Worm (Caenorhabditis elegans): Measurements from ENCODE around the gene Y38H6C.23.
A peak's percentile ranks its signal among the peaks of the same experiment; 100 is the strongest.

Y38H6C.23 gene

ce11 chrV:20552971-20553370 lies 3.2 kb downstream of the Y38H6C.23 start, which contains the start of gene vmo-1:
vmo-1 (minus strand) TSS chrV:20553071.
- TF ChIP-seq sox-4 (tag; optimal IDR thresholded peaks at IDR 0.05): no peak
- TF ChIP-seq dpl-1 (GFP tag; optimal IDR thresholded peaks at IDR 0.05): no peak
- TF ChIP-seq snpc-4 (tag; optimal IDR thresholded peaks at IDR 0.05): no peak
- no peak for TF ChIP-seq sptf-1 (tag; optimal IDR thresholded peaks at IDR 0.05)
- no peak for TF ChIP-seq fkh-4 (tag; optimal IDR thresholded peaks at IDR 0.05; ENCODE audit: borderline replicate concordance)
- TF ChIP-seq unc-130 (tag; optimal IDR thresholded peaks at IDR 0.05): no peak

- TF ChIP-seq snpc-4 (tag; optimal IDR thresholded peaks at IDR 0.05): no peak
- no peak for TF ChIP-seq nhr-28 (tag; optimal IDR thresholded peaks at IDR 0.05)
- TF ChIP-seq lin-39 (tag; optimal IDR thresholded peaks at IDR 0.05): no peak
- TF ChIP-seq hlh-4 (tag; optimal IDR thresholded peaks at IDR 0.05): no peak
- TF ChIP-seq rnt-1 (tag; optimal IDR thresholded peaks at IDR 0.05): no peak
Observed at ce11 chrV:20551096-20551495, 5.1 kb downstream of the Y38H6C.23 start, which contains the start of gene Y38H6C.20. Y38H6C.20 (minus strand) TSS chrV:20551196.

ce11 chrV:20547048-20547447 lies 9.1 kb downstream of the Y38H6C.23 start, which contains the start of gene Y38H6C.18:
Y38H6C.18 (minus strand) TSS chrV:20547148.
- TF ChIP-seq elt-3 (tag; optimal IDR thresholded peaks at IDR 0.05) (no peak), unc-86 (tag; optimal IDR thresholded peaks at IDR 0.05) (no peak), mdl-1 (tag; optimal IDR thresholded peaks at IDR 0.05) (no peak), nhr-77 (tag; optimal IDR thresholded peaks at IDR 0.05) (no peak), vab-15 (tag; optimal IDR thresholded peaks at IDR 0.05) (no peak), egl-13 (tag; optimal IDR thresholded peaks at IDR 0.05) (no peak), ztf-11 (tag; optimal IDR thresholded peaks at IDR 0.05) (no peak), ceh-8 (GFP tag; optimal IDR thresholded peaks at IDR 0.05) (no peak), fkh-10 (GFP tag; optimal IDR thresholded peaks at IDR 0.05) (no peak), grh-1 (GFP tag; IDR thresholded peaks at IDR 0.05) (no peak), F16B12.6 (tag; optimal IDR thresholded peaks at IDR 0.05) (no peak), hpl-2 (GFP tag; optimal IDR thresholded peaks at IDR 0.05) (no peak)

- TF ChIP-seq elt-2 (tag; optimal IDR thresholded peaks at IDR 0.05): peak; percentile 37
- no peak for TF ChIP-seq lin-15B (tag; optimal IDR thresholded peaks at IDR 0.05)
Observed at ce11 chrV:20545742-20546141, 10.4 kb downstream of the Y38H6C.23 start.

ce11 chrV:20544610-20545009 lies 11.6 kb downstream of the Y38H6C.23 start:
- TF ChIP-seq unc-130 (tag; optimal IDR thresholded peaks at IDR 0.05) (no peak), nhr-71 (tag; optimal IDR thresholded peaks at IDR 0.05) (peak; percentile 27), unc-86 (tag; optimal IDR thresholded peaks at IDR 0.05) (peak; percentile 19), lin-35 (GFP tag; optimal IDR thresholded peaks at IDR 0.05) (peak in 1 of 2 experiments; percentile 28), elt-2 (tag; optimal IDR thresholded peaks at IDR 0.05) (peak; percentile 53), nhr-20 (tag; optimal IDR thresholded peaks at IDR 0.05) (peak; percentile 6), pqm-1 (tag; optimal IDR thresholded peaks at IDR 0.05) (no peak), skn-1 (tag; optimal IDR thresholded peaks at IDR 0.05) (peak; percentile 22)

- no peak for TF ChIP-seq skn-1 (tag; optimal IDR thresholded peaks at IDR 0.05)
- no peak for TF ChIP-seq lin-14 (GFP tag; optimal IDR thresholded peaks at IDR 0.05)
- TF ChIP-seq lin-13 (GFP tag; optimal IDR thresholded peaks at IDR 0.05): no peak
- no peak for TF ChIP-seq nhr-84 (tag; optimal IDR thresholded peaks at IDR 0.05)
- no peak for TF ChIP-seq nhr-28 (tag; optimal IDR thresholded peaks at IDR 0.05)
- no peak for TF ChIP-seq pax-3 (tag; optimal IDR thresholded peaks at IDR 0.05)
- TF ChIP-seq ceh-8 (GFP tag; optimal IDR thresholded peaks at IDR 0.05): no peak
Observed at ce11 chrV:20544092-20544491, 12.1 kb downstream of the Y38H6C.23 start, which contains the start of gene slc-36.3. slc-36.3 (minus strand) TSS chrV:20544192.

Measured in whole organism, L1 larva.